Fruit fly (Drosophila melanogaster) ovary, adult (tissue): Measurements from ENCODE around the gene CG31673.

Source experiments
- CG17801 ChIP-seq: fragments of 200-800 bp; optimal IDR thresholded peaks from 2 replicates; lab custom pipeline; 2019; ENCODE audit warnings: missing biosample characterization, mild to moderate bottlenecking, missing genetic modification characterization, moderate library complexity; ENCODE audit not compliant: partially characterized antibody

CG31673 gene

dm6 chr2L:20799991-20800897 lies 29.2 kb upstream of the CG31673 start:
- TF ChIP-seq CG17801: peak; percentile 45

- TF ChIP-seq CG17801: no peak
These were observed 27.6 kb upstream of the CG31673 start for dm6 chr2L:20801801-20802200.

dm6 chr2L:20802204-20802603 lies 27.2 kb upstream of the CG31673 start:
- no peak for TF ChIP-seq CG17801

dm6 chr2L:20802839-20803238 lies 26.6 kb upstream of the CG31673 start:
- no peak for TF ChIP-seq CG17801

dm6 chr2L:20803733-20804164 lies 25.7 kb upstream of the CG31673 start:
- TF ChIP-seq CG17801: no peak

dm6 chr2L:20805624-20806339 lies 23.6 kb upstream of the CG31673 start:
- TF ChIP-seq CG17801: peak; percentile 92

dm6 chr2L:20806619-20807018 lies 22.8 kb upstream of the CG31673 start:
- no peak for TF ChIP-seq CG17801

- TF ChIP-seq CG17801: no peak
These were observed 21.5 kb upstream of the CG31673 start for dm6 chr2L:20807617-20808509.

- no peak for TF ChIP-seq CG17801
These were observed 20.8 kb upstream of the CG31673 start for dm6 chr2L:20808510-20809195.

dm6 chr2L:20809229-20809628 lies 20.2 kb upstream of the CG31673 start:
- TF ChIP-seq CG17801: no peak

dm6 chr2L:20811039-20811652 lies 18.3 kb upstream of the CG31673 start:
- TF ChIP-seq CG17801: no peak

- peak; percentile 40 for TF ChIP-seq CG17801
These were observed 16.9 kb upstream of the CG31673 start for dm6 chr2L:20812283-20813189.

dm6 chr2L:20816140-20816539 lies 13.3 kb upstream of the CG31673 start, which contains the start of gene CG33322:
Gene CG33322, minus strand, starts transcription at chr2L:20816240.
- no peak for TF ChIP-seq CG17801

dm6 chr2L:20817170-20817569 lies 12.2 kb upstream of the CG31673 start, which contains the start of gene CheB38b:
Gene CheB38b, minus strand, starts transcription at chr2L:20817270.
- no peak for TF ChIP-seq CG17801
